Fruit fly (Drosophila melanogaster) whole organism, embryonic: ENCODE results near the gene Tis11.

Experiments
- Abd-B ChIP-seq: fragments of 200-800 bp; sonication (Bioruptor generic); optimal IDR thresholded peaks from 2 replicates; lab custom pipeline; 2018; ENCODE audit warnings: missing biosample characterization, mild to moderate bottlenecking, missing genetic modification characterization, moderate library complexity
- Asciz ChIP-seq: fragments of 200-800 bp; sonication (Bioruptor generic); optimal IDR thresholded peaks from 2 replicates; lab custom pipeline; 2017; ENCODE audit warnings: missing biosample characterization, mild to moderate bottlenecking, missing genetic modification characterization, missing genetic modification reagents
- Awh ChIP-seq: fragments of 200-800 bp; sonication (Bioruptor generic); IDR thresholded peaks from 2 replicates; pipeline ENCODE4, ENCODE4 v1.3.6; 2022; ENCODE audit warnings: missing biosample characterization, missing genetic modification characterization
- B-H2 ChIP-seq: fragments of 200-800 bp; sonication (Bioruptor generic); optimal IDR thresholded peaks from 2 replicates; lab custom pipeline; 2018; ENCODE audit warnings: missing biosample characterization, mild to moderate bottlenecking, missing genetic modification characterization
- CG10147 ChIP-seq: fragments of 200-800 bp; sonication (Bioruptor generic); optimal IDR thresholded peaks from 2 replicates; lab custom pipeline; 2019; ENCODE audit warnings: missing biosample characterization, mild to moderate bottlenecking, missing genetic modification characterization, moderate library complexity
- CG10543 ChIP-seq: fragments of 200-800 bp; sonication (Bioruptor generic); optimal IDR thresholded peaks from 3 replicates; lab custom pipeline; 2017; ENCODE audit warnings: missing biosample characterization, mild to moderate bottlenecking, missing genetic modification characterization, moderate library complexity
- CG11560 ChIP-seq: fragments of 200-800 bp; sonication (Bioruptor generic); IDR thresholded peaks from 3 replicates; pipeline ENCODE4 v1.3.6; 2022; ENCODE audit warnings: missing biosample characterization, missing genetic modification characterization
- CG12236 ChIP-seq: fragments of 200-800 bp; sonication (Bioruptor generic); optimal IDR thresholded peaks from 2 replicates; lab custom pipeline; 2016; ENCODE audit warnings: missing biosample characterization, missing genetic modification characterization
- CG12942 ChIP-seq: fragments of 200-800 bp; sonication (Bioruptor generic); optimal IDR thresholded peaks from 3 replicates; lab custom pipeline; 2016; ENCODE audit warnings: missing biosample characterization, missing genetic modification characterization
- CG13287 ChIP-seq: fragments of 200-800 bp; sonication (Bioruptor generic); IDR thresholded peaks from 2 replicates; pipeline ENCODE4 v1.3.6; 2022; ENCODE audit warnings: missing biosample characterization, missing genetic modification characterization; ENCODE audit not compliant: partially characterized antibody
- CG13624 ChIP-seq: fragments of 200-800 bp; sonication (Bioruptor generic); optimal IDR thresholded peaks from 2 replicates; lab custom pipeline; 2016; ENCODE audit warnings: missing biosample characterization, missing genetic modification characterization
- CG17361 ChIP-seq: fragments of 200-800 bp; sonication (Bioruptor generic); IDR thresholded peaks from 3 replicates; pipeline ENCODE4 v1.3.6; 2022; ENCODE audit warnings: missing biosample characterization, missing genetic modification characterization
- CG2116 ChIP-seq: fragments of 200-800 bp; sonication (Bioruptor generic); optimal IDR thresholded peaks from 3 replicates; lab custom pipeline; 2018; ENCODE audit warnings: missing biosample characterization, mild to moderate bottlenecking, missing genetic modification characterization
- CG33213 ChIP-seq: fragments of 200-800 bp; sonication (Bioruptor generic); optimal IDR thresholded peaks from 3 replicates; lab custom pipeline; 2016; ENCODE audit warnings: missing biosample characterization, missing genetic modification characterization
- CG4328 ChIP-seq: fragments of 200-800 bp; sonication (Bioruptor generic); optimal IDR thresholded peaks from 3 replicates; lab custom pipeline; 2017; ENCODE audit warnings: missing biosample characterization, missing genetic modification reagents, missing genetic modification characterization
- CG5245 ChIP-seq: fragments of 200-800 bp; sonication (Bioruptor generic); optimal IDR thresholded peaks from 3 replicates; lab custom pipeline; 2016; ENCODE audit warnings: missing biosample characterization, missing genetic modification characterization
- CG6272 ChIP-seq: fragments of 200-800 bp; sonication (Bioruptor generic); IDR thresholded peaks from 2 replicates; pipeline ENCODE4 v1.3.6; 2022; ENCODE audit warnings: missing biosample characterization, missing genetic modification characterization
- CG6765 ChIP-seq: fragments of 200-800 bp; sonication (Bioruptor generic); optimal IDR thresholded peaks from 3 replicates; lab custom pipeline; 2017; ENCODE audit warnings: missing biosample characterization, mild to moderate bottlenecking, missing genetic modification characterization
- CG8281 ChIP-seq: fragments of 200-800 bp; sonication (Bioruptor generic); optimal IDR thresholded peaks from 2 replicates; lab custom pipeline; 2018; ENCODE audit warnings: missing biosample characterization, mild to moderate bottlenecking, missing genetic modification characterization, moderate library complexity
- CG9727 ChIP-seq: fragments of 200-800 bp; sonication (Bioruptor generic); optimal IDR thresholded peaks from 3 replicates; lab custom pipeline; 2017; ENCODE audit warnings: missing biosample characterization, mild to moderate bottlenecking, missing genetic modification characterization
- CG9797 ChIP-seq: fragments of 200-800 bp; sonication (Bioruptor generic); optimal IDR thresholded peaks from 3 replicates; lab custom pipeline; 2018; ENCODE audit warnings: missing biosample characterization, mild to moderate bottlenecking, missing genetic modification characterization
- CG9817 ChIP-seq: fragments of 200-800 bp; sonication (Bioruptor generic); optimal IDR thresholded peaks from 2 replicates; lab custom pipeline; 2018; ENCODE audit warnings: missing biosample characterization, mild to moderate bottlenecking, missing genetic modification characterization, moderate library complexity
- Chrac-16 ChIP-seq: fragments of 200-800 bp; sonication (Bioruptor generic); optimal IDR thresholded peaks from 3 replicates; lab custom pipeline; 2016; ENCODE audit warnings: missing biosample characterization, missing genetic modification characterization
- Doc3 ChIP-seq: fragments of 200-800 bp; sonication (Bioruptor generic); IDR thresholded peaks from 3 replicates; pipeline ENCODE4 v1.3.6; 2022; ENCODE audit warnings: missing biosample characterization, missing genetic modification characterization; ENCODE audit not compliant: partially characterized antibody
- Dp ChIP-seq: fragments of 200-800 bp; sonication (Bioruptor generic); optimal IDR thresholded peaks from 2 replicates; lab custom pipeline; 2018; ENCODE audit warnings: missing biosample characterization, mild to moderate bottlenecking, missing genetic modification characterization, moderate library complexity
- Dref ChIP-seq: fragments of 200-800 bp; sonication (Bioruptor generic); IDR thresholded peaks from 2 replicates; pipeline ENCODE4 v1.3.6; 2022; ENCODE audit warnings: missing biosample characterization, missing genetic modification characterization
- H15 ChIP-seq: fragments of 200-800 bp; sonication (Bioruptor generic); IDR thresholded peaks from 3 replicates; pipeline ENCODE4 v1.3.6; 2022; ENCODE audit warnings: missing biosample characterization, missing genetic modification characterization
- Jarid2 ChIP-seq: fragments of 200-800 bp; sonication (Bioruptor generic); optimal IDR thresholded peaks from 3 replicates; lab custom pipeline; 2017; ENCODE audit warnings: mild to moderate bottlenecking, missing biosample characterization, missing genetic modification reagents, missing genetic modification characterization
- Kr ChIP-seq: fragments of 200-800 bp; sonication (Bioruptor generic); optimal IDR thresholded peaks from 2 replicates; lab custom pipeline; 2017; ENCODE audit warnings: missing biosample characterization, mild to moderate bottlenecking, missing genetic modification characterization
- Lim3 ChIP-seq: fragments of 200-800 bp; sonication (Bioruptor generic); IDR thresholded peaks from 2 replicates; pipeline ENCODE4 v1.3.6; 2022; ENCODE audit warnings: missing biosample characterization, missing genetic modification characterization
- NC2β ChIP-seq: fragments of 200-800 bp; sonication (Bioruptor generic); optimal IDR thresholded peaks from 2 replicates; lab custom pipeline; 2016; ENCODE audit warnings: missing biosample characterization, missing genetic modification characterization
- Nf-YB ChIP-seq: fragments of 200-800 bp; sonication (Bioruptor generic); optimal IDR thresholded peaks from 3 replicates; lab custom pipeline; 2019; ENCODE audit warnings: missing biosample characterization, mild to moderate bottlenecking, missing genetic modification characterization, moderate library complexity
- PHDP ChIP-seq: fragments of 200-800 bp; sonication (Bioruptor generic); optimal IDR thresholded peaks from 3 replicates; lab custom pipeline; 2018; ENCODE audit warnings: missing biosample characterization, mild to moderate bottlenecking, missing genetic modification characterization, moderate library complexity
- Ravus ChIP-seq: fragments of 200-800 bp; sonication (Bioruptor generic); IDR thresholded peaks from 2 replicates; pipeline ENCODE4 v1.3.6; 2022; ENCODE audit warnings: missing biosample characterization, missing genetic modification characterization
- Scr ChIP-seq: fragments of 200-800 bp; sonication (Bioruptor generic); IDR thresholded peaks from 2 replicates; pipeline ENCODE4 v1.3.6; 2022; ENCODE audit warnings: missing biosample characterization, missing genetic modification characterization; ENCODE audit not compliant: partially characterized antibody
- Sry-β ChIP-seq: fragments of 200-800 bp; sonication (Bioruptor generic); optimal IDR thresholded peaks from 2 replicates; lab custom pipeline; 2018; ENCODE audit warnings: missing biosample characterization, mild to moderate bottlenecking, missing genetic modification characterization, moderate library complexity
- Vsx1 ChIP-seq: fragments of 200-800 bp; sonication (Bioruptor generic); optimal IDR thresholded peaks from 2 replicates; lab custom pipeline; 2017; ENCODE audit warnings: missing biosample characterization, mild to moderate bottlenecking, missing genetic modification characterization, missing genetic modification reagents
- eyg ChIP-seq: fragments of 200-800 bp; sonication (Bioruptor generic); optimal IDR thresholded peaks from 3 replicates; lab custom pipeline; 2016; ENCODE audit warnings: missing biosample characterization, missing genetic modification characterization
- gem ChIP-seq: fragments of 200-800 bp; sonication (Bioruptor generic); optimal IDR thresholded peaks from 2 replicates; lab custom pipeline; 2019; ENCODE audit warnings: missing biosample characterization, mild to moderate bottlenecking, missing genetic modification characterization, moderate library complexity
- ind ChIP-seq: fragments of 200-800 bp; sonication (Bioruptor generic); optimal IDR thresholded peaks from 3 replicates; lab custom pipeline; 2016; ENCODE audit warnings: missing biosample characterization, missing genetic modification characterization
- insv ChIP-seq, 2 experiments: fragments of 200-800 bp; sonication (Bioruptor generic); optimal IDR thresholded peaks; 3 replicates each; lab custom pipeline; 2016 to 2018; ENCODE audit warnings: missing biosample characterization in 2 of 2, missing genetic modification characterization in 2 of 2
- pan ChIP-seq, 4 experiments: fragments of >200 bp in 3 of 4; fragments of 200-800 bp in 1 of 4; sonication (Bioruptor generic) in 1 of 4; optimal IDR thresholded peaks in 3 of 4; IDR thresholded peaks in 1 of 4; 2 replicates each; pipeline versions ENCODE4 v1.3.6 to Lab custom; 2017 to 2022; ENCODE audit warnings: missing biosample characterization in 2 of 4, missing genetic modification characterization in 2 of 4, mixed read lengths in 1 of 4
- pum ChIP-seq: fragments of 200-800 bp; sonication (Bioruptor generic); optimal IDR thresholded peaks from 2 replicates; lab custom pipeline; 2016; ENCODE audit warnings: missing biosample characterization, missing genetic modification characterization
- row ChIP-seq: fragments of 200-800 bp; sonication (Bioruptor generic); IDR thresholded peaks from 3 replicates; pipeline ENCODE4 v1.3.6; 2022; ENCODE audit warnings: missing biosample characterization, missing genetic modification characterization
- seq ChIP-seq: fragments of 200-800 bp; sonication (Bioruptor generic); IDR thresholded peaks from 2 replicates; pipeline ENCODE4 v1.3.6; 2022; ENCODE audit warnings: missing biosample characterization, missing genetic modification characterization
- shn ChIP-seq: fragments of 200-800 bp; sonication (Bioruptor generic); optimal IDR thresholded peaks from 3 replicates; lab custom pipeline; 2016; ENCODE audit warnings: missing biosample characterization, missing genetic modification characterization
- sr ChIP-seq: fragments of 200-800 bp; sonication (Bioruptor generic); IDR thresholded peaks from 3 replicates; pipeline ENCODE4 v1.3.6; 2022; ENCODE audit warnings: missing biosample characterization, missing genetic modification characterization
- stwl ChIP-seq: fragments of 200-800 bp; sonication (Bioruptor generic); optimal IDR thresholded peaks from 3 replicates; lab custom pipeline; 2018; ENCODE audit warnings: missing biosample characterization, mild to moderate bottlenecking, missing genetic modification characterization, moderate library complexity
- wor ChIP-seq: fragments of 200-800 bp; sonication (Bioruptor generic); IDR thresholded peaks from 2 replicates; pipeline ENCODE4 v1.3.6; 2022; ENCODE audit warnings: missing biosample characterization, missing genetic modification characterization

Gene Tis11

DNA sequence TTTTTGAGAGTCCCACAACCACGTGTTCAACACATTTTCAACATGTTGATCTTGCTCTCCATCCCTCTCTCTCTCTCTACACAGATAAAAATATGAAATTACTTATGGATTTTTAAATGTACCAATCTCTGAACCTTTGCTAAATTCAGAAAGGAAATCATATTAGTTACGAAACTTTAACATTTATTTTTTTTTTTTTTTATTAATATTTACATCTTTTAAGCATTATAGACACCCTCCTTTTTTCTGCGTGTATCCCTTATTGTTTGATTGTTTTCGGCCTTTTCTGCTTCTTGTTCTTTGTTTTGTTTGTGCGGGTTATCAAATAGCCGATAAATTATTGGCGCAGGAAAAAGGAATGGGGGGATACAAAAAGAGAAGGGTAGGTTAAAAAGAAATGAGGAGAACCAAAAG, 7.3 kb downstream of the Tis11 start (continued):
- TF ChIP-seq CG17361 (peak; percentile 97), CG11560 (peak; percentile 86), Lim3 (GFP tag; lab: Robert Waterston, UW) (peak; percentile 66), Chrac-16 (peak; percentile 94), Dref (GFP tag; lab: Robert Waterston, UW) (no peak), sr (GFP tag; lab: Robert Waterston, UW) (no peak), pum (GFP tag; lab: Kevin White, UChicago) (peak; percentile 81), Doc3 (GFP tag; lab: Robert Waterston, UW) (no peak), CG9797 (GFP tag; lab: Kevin White, UChicago) (peak; percentile 21), H15 (GFP tag; lab: Robert Waterston, UW) (peak; percentile 90), Ravus (GFP tag; lab: Robert Waterston, UW) (peak; percentile 87), Scr (GFP tag; lab: Robert Waterston, UW) (no peak), CG6765 (peak; percentile 90), pan (optimal IDR thresholded peaks at IDR 0.05; lab: Kevin White, UChicago) (no peak), pan (GFP tag; optimal IDR thresholded peaks at IDR 0.05 in 1 of 2, IDR thresholded peaks at IDR 0.05 in 1 of 2) (peak in 1 of 2 experiments; percentile 97), PHDP (tag; lab: Kevin White, UChicago) (peak; percentile 97), CG2116 (GFP tag; lab: Kevin White, UChicago) (peak; percentile 77), CG12236 (peak; percentile 51), insv (GFP tag; optimal IDR thresholded peaks at IDR 0.05; lab: Kevin White, UChicago) (peak in 1 of 2 experiments; percentile 74), CG12942 (GFP tag; lab: Kevin White, UChicago) (peak; percentile 92), Nf-YB (GFP tag; lab: Kevin White, UChicago) (peak; percentile 88), gem (tag; lab: Kevin White, UChicago) (peak; percentile 99), Awh (peak; percentile 95), Vsx1 (GFP tag; lab: Kevin White, UChicago) (peak; percentile 89), row (peak; percentile 98), B-H2 (GFP tag; lab: Kevin White, UChicago) (peak; percentile 97), wor (peak; percentile 85), shn (GFP tag; lab: Kevin White, UChicago) (peak; percentile 35), CG4328 (GFP tag; lab: Kevin White, UChicago) (peak; percentile 93), CG9727 (GFP tag; lab: Kevin White, UChicago) (peak; percentile 97), CG33213 (peak; percentile 19), eyg (GFP tag; lab: Kevin White, UChicago) (no peak), CG5245 (GFP tag; lab: Kevin White, UChicago) (peak; percentile 88), Asciz (peak; percentile 94), Jarid2 (GFP tag; lab: Kevin White, UChicago) (peak; percentile 76), seq (GFP tag; lab: Robert Waterston, UW) (peak; percentile 93), CG10147 (peak; percentile 93), ind (peak; percentile 93), CG13287 (GFP tag; lab: Robert Waterston, UW) (no peak), Kr (GFP tag; lab: Kevin White, UChicago) (peak; percentile 34), CG6272 (GFP tag; lab: Robert Waterston, UW) (peak; percentile 88), CG9817 (tag; lab: Kevin White, UChicago) (peak; percentile 96), Dp (no peak), CG13624 (GFP tag; lab: Kevin White, UChicago) (peak; percentile 84), NC2β (peak; percentile 78), CG8281 (tag; lab: Kevin White, UChicago) (peak; percentile 83), stwl (tag; lab: Kevin White, UChicago) (peak; percentile 86), Abd-B (GFP tag; lab: Kevin White, UChicago) (peak; percentile 95), CG10543 (GFP tag; lab: Kevin White, UChicago) (peak; percentile 86), Sry-β (GFP tag; lab: Kevin White, UChicago) (peak; percentile 67)
